Worm (Caenorhabditis elegans) whole organism, late embryonic: Measurements from ENCODE around the gene erd-2.1.

Source experiments
- ceh-18 ChIP-seq: sonication (generic microtip); optimal IDR thresholded peaks from 2 replicates; lab custom pipeline; 2016; ENCODE audit warnings: missing genetic modification characterization, missing compliant biosample characterization
- ceh-2 ChIP-seq: sonication (generic microtip); optimal IDR thresholded peaks from 2 replicates; lab custom pipeline; 2016; ENCODE audit warnings: missing genotype, missing genetic modification characterization, missing compliant biosample characterization

DNA sequence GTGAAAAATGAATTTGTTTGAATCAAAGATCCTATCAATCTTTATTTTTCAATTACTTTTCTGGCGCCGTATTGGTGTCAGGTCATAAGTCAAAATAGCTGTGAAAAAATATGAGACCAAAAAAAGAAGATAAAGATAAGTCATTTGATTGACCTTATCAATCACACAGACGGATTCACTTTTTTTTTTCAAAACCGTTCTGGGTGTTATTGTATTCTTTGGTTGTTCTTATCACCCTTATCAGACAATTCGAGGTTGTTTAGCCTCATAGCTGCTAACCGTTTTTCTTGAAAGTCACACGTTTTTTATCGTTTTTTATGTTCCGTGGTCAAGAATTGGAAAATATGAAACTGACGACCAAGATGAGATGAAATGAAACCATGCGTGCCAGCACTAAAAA, 9.9 kb upstream of the erd-2.1 start:
- TF ChIP-seq ceh-2 (no peak), ceh-18 (tag; lab: Kevin White, UChicago) (no peak)
